Fruit fly (Drosophila melanogaster): ENCODE data around the gene CG31036.

Gene CG31036

dm6 chr3R:29876733-29877193, 31.1 kb upstream of the CG31036 start, which contains the start of gene CG31038 (continued):
- TF ChIP-seq Trl (optimal IDR thresholded peaks at IDR 0.05) (peak; percentile 53 to 79), Trl (GFP tag; optimal IDR thresholded peaks at IDR 0.05) (peak; percentile 23), CG3847 (GFP tag; IDR thresholded peaks at IDR 0.05) (no peak), phol (tag; optimal IDR thresholded peaks at IDR 0.05) (no peak), gfzf (GFP tag; optimal IDR thresholded peaks at IDR 0.05) (no peak), gsb-n (tag; optimal IDR thresholded peaks at IDR 0.05) (peak; percentile 36), Gug (GFP tag; IDR thresholded peaks at IDR 0.05) (no peak), CG11085 (GFP tag; IDR thresholded peaks at IDR 0.05) (no peak), CG8359 (GFP tag; optimal IDR thresholded peaks at IDR 0.05; ENCODE audit: borderline replicate concordance) (no peak), CG3407 (GFP tag; optimal IDR thresholded peaks at IDR 0.05) (no peak), CG9817 (tag; optimal IDR thresholded peaks at IDR 0.05) (no peak), nom (GFP tag; optimal IDR thresholded peaks at IDR 0.05) (peak; percentile 77), tup (GFP tag; optimal IDR thresholded peaks at IDR 0.05) (no peak), corto (GFP tag; optimal IDR thresholded peaks at IDR 0.05) (peak; percentile 34), slou (GFP tag; optimal IDR thresholded peaks at IDR 0.05) (no peak), CG9932 (GFP tag; IDR thresholded peaks at IDR 0.05) (no peak), ase (GFP tag; IDR thresholded peaks at IDR 0.05) (no peak), CG7357 (GFP tag; IDR thresholded peaks at IDR 0.05) (no peak), Mes4 (GFP tag; optimal IDR thresholded peaks at IDR 0.05) (no peak), CG7963 (GFP tag; IDR thresholded peaks at IDR 0.05; ENCODE audit: partially characterized antibody) (peak; percentile 33; the same call in 1 of the 3 replicates), CG7372 (GFP tag; IDR thresholded peaks at IDR 0.05) (no peak), gcm (GFP tag; optimal IDR thresholded peaks at IDR 0.05) (no peak), NC2α (GFP tag; optimal IDR thresholded peaks at IDR 0.05) (no peak), CG12236 (GFP tag; optimal IDR thresholded peaks at IDR 0.05) (no peak), sima (GFP tag; optimal IDR thresholded peaks at IDR 0.05) (no peak), CG18599 (GFP tag; optimal IDR thresholded peaks at IDR 0.05) (peak; percentile 15), shn (GFP tag; optimal IDR thresholded peaks at IDR 0.05) (peak; percentile 23), vfl (GFP tag; optimal IDR thresholded peaks at IDR 0.05) (no peak), dan (GFP tag; IDR thresholded peaks at IDR 0.05) (no peak), cg (GFP tag; optimal IDR thresholded peaks at IDR 0.05) (peak; percentile 97), kah (GFP tag; optimal IDR thresholded peaks at IDR 0.05) (no peak), Dll (GFP tag; IDR thresholded peaks at IDR 0.05; ENCODE audit: partially characterized antibody) (0 out of 4 replicates have a peak, but pooled peaks have one; percentile 36), peb (GFP tag; IDR thresholded peaks at IDR 0.05) (no peak), croc (GFP tag; conservative IDR thresholded peaks at IDR 0.05) (no peak), E2f1 (GFP tag; IDR thresholded peaks at IDR 0.05) (no peak), CG11723 (GFP tag; optimal IDR thresholded peaks at IDR 0.05) (peak; percentile 38), Med (GFP tag) (peak; percentile 88), danr (GFP tag; IDR thresholded peaks at IDR 0.05) (no peak), CG7786 (GFP tag; optimal IDR thresholded peaks at IDR 0.05) (no peak), grau (tag; optimal IDR thresholded peaks at IDR 0.05) (no peak), Elba2 (GFP tag; optimal IDR thresholded peaks at IDR 0.05) (no peak), CoRest (tag; optimal IDR thresholded peaks at IDR 0.05) (no peak), CG13775 (GFP tag; optimal IDR thresholded peaks at IDR 0.05) (no peak), CG18011 (GFP tag; optimal IDR thresholded peaks at IDR 0.05) (no peak), lbe (GFP tag; optimal IDR thresholded peaks at IDR 0.05) (peak; percentile 1), CG8478 (optimal IDR thresholded peaks at IDR 0.05) (no peak), Ets97D (GFP tag; optimal IDR thresholded peaks at IDR 0.05) (no peak), Sox102F (GFP tag; optimal IDR thresholded peaks at IDR 0.05) (peak; percentile 10), CG10431 (GFP tag; optimal IDR thresholded peaks at IDR 0.05) (no peak), CG10366 (GFP tag; IDR thresholded peaks at IDR 0.05) (no peak), bowl (GFP tag; IDR thresholded peaks at IDR 0.05) (no peak), Camta (GFP tag; optimal IDR thresholded peaks at IDR 0.05) (no peak)
